Fruit fly (Drosophila melanogaster): Measurements from ENCODE around the gene Cpr67B.
A peak's percentile ranks its signal among the peaks of the same experiment; 100 is the strongest.

Gene Cpr67B

dm6 chr3L:9397156-9397555 is 7.4 kb upstream of the Cpr67B start (continued):
- TF ChIP-seq Lpt (GFP tag; optimal IDR thresholded peaks at IDR 0.05) (no peak), jigr1 (GFP tag; IDR thresholded peaks at IDR 0.05) (no peak), Side (GFP tag; optimal IDR thresholded peaks at IDR 0.05) (peak; percentile 86), cg (GFP tag; optimal IDR thresholded peaks at IDR 0.05) (no peak), gsb (GFP tag; IDR thresholded peaks at IDR 0.05) (peak; percentile 35; the same call in 1 of the 2 replicates), Med (GFP tag) (peak; percentile 92), Optix (GFP tag; IDR thresholded peaks at IDR 0.05) (no peak), Doc2 (GFP tag; IDR thresholded peaks at IDR 0.05) (no peak), z (GFP tag; IDR thresholded peaks at IDR 0.05) (0 out of 3 replicates have a peak, but pooled peaks have one; percentile 53), stwl (tag; optimal IDR thresholded peaks at IDR 0.05) (no peak), repo (GFP tag; optimal IDR thresholded peaks at IDR 0.05) (peak; percentile 41), CG17802 (tag; optimal IDR thresholded peaks at IDR 0.05) (no peak), CG11456 (GFP tag; IDR thresholded peaks at IDR 0.05) (no peak; the same call in 2 of the 3 replicates), ATbp (GFP tag; optimal IDR thresholded peaks at IDR 0.05) (peak; percentile 72), CG6765 (GFP tag; optimal IDR thresholded peaks at IDR 0.05) (peak; percentile 89), pros (GFP tag; optimal IDR thresholded peaks at IDR 0.05) (no peak), Fer2 (tag; optimal IDR thresholded peaks at IDR 0.05) (peak; percentile 59), Oaz (GFP tag; IDR thresholded peaks at IDR 0.05) (no peak), CG12219 (GFP tag; optimal IDR thresholded peaks at IDR 0.05) (peak; percentile 30), sna (GFP tag; IDR thresholded peaks at IDR 0.05; ENCODE audit: partially characterized antibody) (no peak), eve (GFP tag; optimal IDR thresholded peaks at IDR 0.05) (peak in 1 of 2 experiments; percentile 13), gem (tag; optimal IDR thresholded peaks at IDR 0.05) (peak; percentile 47), CG11560 (tag; IDR thresholded peaks at IDR 0.05) (no peak), tll (GFP tag; optimal IDR thresholded peaks at IDR 0.05) (no peak), tna (GFP tag; IDR thresholded peaks at IDR 0.05; ENCODE audit: partially characterized antibody) (no peak), CG8089 (GFP tag; optimal IDR thresholded peaks at IDR 0.05) (no peak), CG34224 (GFP tag; IDR thresholded peaks at IDR 0.05; ENCODE audit: partially characterized antibody) (no peak), CG1233 (GFP tag; optimal IDR thresholded peaks at IDR 0.05) (peak; percentile 75), CG2116 (GFP tag; optimal IDR thresholded peaks at IDR 0.05) (peak; percentile 11), da (GFP tag; optimal IDR thresholded peaks at IDR 0.05) (no peak), CG2889 (GFP tag; IDR thresholded peaks at IDR 0.05) (no peak), CG11695 (GFP tag; IDR thresholded peaks at IDR 0.05) (peak; percentile 59; the same call in 2 of the 3 replicates), Kr (GFP tag; optimal IDR thresholded peaks at IDR 0.05) (peak; percentile 2), B-H2 (GFP tag; optimal IDR thresholded peaks at IDR 0.05) (peak; percentile 65), CG7963 (GFP tag; IDR thresholded peaks at IDR 0.05; ENCODE audit: partially characterized antibody) (no peak), Dfd (GFP tag; optimal IDR thresholded peaks at IDR 0.05) (no peak), Sox100B (GFP tag; optimal IDR thresholded peaks at IDR 0.05) (peak; percentile 73), CG17612 (GFP tag; IDR thresholded peaks at IDR 0.05) (no peak), CG15514 (GFP tag; optimal IDR thresholded peaks at IDR 0.05) (peak; percentile 89), CG7786 (GFP tag; optimal IDR thresholded peaks at IDR 0.05) (peak; percentile 31), CG8924 (tag; optimal IDR thresholded peaks at IDR 0.05) (peak; percentile 25), cad (GFP tag; optimal IDR thresholded peaks at IDR 0.05) (no peak), amos (GFP tag; IDR thresholded peaks at IDR 0.05; ENCODE audit: partially characterized antibody) (no peak), slou (GFP tag; optimal IDR thresholded peaks at IDR 0.05) (no peak), corto (GFP tag; optimal IDR thresholded peaks at IDR 0.05) (no peak), Ets97D (GFP tag; optimal IDR thresholded peaks at IDR 0.05) (no peak), CrebB (tag; optimal IDR thresholded peaks at IDR 0.05) (peak; percentile 76), dm (GFP tag; optimal IDR thresholded peaks at IDR 0.05) (no peak), caup (GFP tag; optimal IDR thresholded peaks at IDR 0.05; ENCODE audit: severe bottlenecking) (peak; percentile 82), CG12155 (GFP tag; optimal IDR thresholded peaks at IDR 0.05) (no peak), CG17568 (GFP tag; optimal IDR thresholded peaks at IDR 0.05) (peak; percentile 67)
